Fruit fly (Drosophila melanogaster) whole organism, pupa: ENCODE measurements around the gene mRpS6.

Source experiments
- CG10348 ChIP-seq: fragments of 200-800 bp; sonication (Bioruptor generic); IDR thresholded peaks from 2 replicates; pipeline ENCODE4 v1.3.6; 2022; ENCODE audit warnings: missing biosample characterization, missing genetic modification characterization
- CG12605 ChIP-seq: fragments of 200-800 bp; sonication (Bioruptor generic); IDR thresholded peaks from 2 replicates; pipeline ENCODE4 v1.3.6; 2022; ENCODE audit warnings: missing biosample characterization, missing genetic modification characterization
- CG13204 ChIP-seq: fragments of 200-800 bp; sonication (Bioruptor generic); optimal IDR thresholded peaks from 2 replicates; lab custom pipeline; 2018; ENCODE audit warnings: missing biosample characterization, mild to moderate bottlenecking, missing genetic modification characterization, moderate library complexity
- CG14655 ChIP-seq: fragments of 200-800 bp; sonication (Bioruptor generic); optimal IDR thresholded peaks from 3 replicates; lab custom pipeline; 2017; ENCODE audit warnings: mild to moderate bottlenecking, missing biosample characterization, missing genetic modification reagents, missing genetic modification characterization
- CG15710 ChIP-seq: fragments of 200-800 bp; sonication (Bioruptor generic); optimal IDR thresholded peaks from 2 replicates; lab custom pipeline; 2018; ENCODE audit warnings: missing biosample characterization, mild to moderate bottlenecking, missing genetic modification characterization, moderate library complexity
- CG17806 ChIP-seq: fragments of 200-800 bp; sonication (Bioruptor generic); optimal IDR thresholded peaks from 2 replicates; lab custom pipeline; 2018; ENCODE audit warnings: missing biosample characterization, mild to moderate bottlenecking, missing genetic modification characterization, moderate library complexity
- CG32121 ChIP-seq: fragments of 200-800 bp; sonication (Bioruptor generic); IDR thresholded peaks from 2 replicates; pipeline ENCODE4 v1.3.6; 2022; ENCODE audit warnings: missing biosample characterization, missing genetic modification characterization
- CG34367 ChIP-seq: fragments of 200-800 bp; sonication (Bioruptor generic); optimal IDR thresholded peaks from 2 replicates; lab custom pipeline; 2018; ENCODE audit warnings: missing biosample characterization, mild to moderate bottlenecking, missing genetic modification characterization
- CG4496 ChIP-seq: fragments of 200-800 bp; sonication (Bioruptor generic); IDR thresholded peaks from 3 replicates; pipeline ENCODE4 v1.3.6; 2022; ENCODE audit warnings: missing biosample characterization, missing genetic modification characterization
- CG8159 ChIP-seq: fragments of 200-800 bp; sonication (Bioruptor generic); optimal IDR thresholded peaks from 3 replicates; lab custom pipeline; 2018; ENCODE audit warnings: missing biosample characterization, mild to moderate bottlenecking, missing genetic modification characterization, moderate library complexity
- CG8301 ChIP-seq: fragments of 200-800 bp; sonication (Bioruptor generic); optimal IDR thresholded peaks from 2 replicates; lab custom pipeline; 2018; ENCODE audit warnings: missing biosample characterization, mild to moderate bottlenecking, missing genetic modification characterization
- CG9948 ChIP-seq: fragments of 200-800 bp; sonication (Bioruptor generic); optimal IDR thresholded peaks from 2 replicates; lab custom pipeline; 2018; ENCODE audit warnings: missing biosample characterization, mild to moderate bottlenecking, missing genetic modification characterization, moderate library complexity
- D1 ChIP-seq: fragments of 200-800 bp; sonication (Bioruptor generic); optimal IDR thresholded peaks from 2 replicates; lab custom pipeline; 2018; ENCODE audit warnings: missing biosample characterization, mild to moderate bottlenecking, missing genetic modification characterization, moderate library complexity
- EcR ChIP-seq: fragments of 200-800 bp; sonication (Bioruptor generic); optimal IDR thresholded peaks from 3 replicates; lab custom pipeline; 2019; ENCODE audit warnings: missing biosample characterization, missing genetic modification characterization, mild to moderate bottlenecking, moderate library complexity, missing genetic modification reagents
- Ets98B ChIP-seq: fragments of 200-800 bp; sonication (Bioruptor generic); IDR thresholded peaks from 2 replicates; pipeline ENCODE4 v1.3.6; 2022; ENCODE audit warnings: missing biosample characterization, missing genetic modification characterization
- Pif1A ChIP-seq: fragments of 200-800 bp; sonication (Bioruptor generic); optimal IDR thresholded peaks from 3 replicates; lab custom pipeline; 2016; ENCODE audit warnings: missing biosample characterization, missing genetic modification characterization
- Pif1B ChIP-seq: fragments of 200-800 bp; sonication (Bioruptor generic); optimal IDR thresholded peaks from 3 replicates; lab custom pipeline; 2016; ENCODE audit warnings: missing biosample characterization, missing genetic modification characterization
- Snoo ChIP-seq: fragments of 200-800 bp; sonication (Bioruptor generic); optimal IDR thresholded peaks from 3 replicates; lab custom pipeline; 2017; ENCODE audit warnings: missing biosample characterization, mild to moderate bottlenecking, missing genetic modification characterization, inconsistent platforms
- fd96Ca ChIP-seq: fragments of 200-800 bp; sonication (Bioruptor generic); IDR thresholded peaks from 3 replicates; pipeline ENCODE4 v1.3.6; 2022; ENCODE audit warnings: missing biosample characterization, missing genetic modification characterization
- gl ChIP-seq: fragments of 200-800 bp; sonication (Bioruptor generic); optimal IDR thresholded peaks from 2 replicates; lab custom pipeline; 2018; ENCODE audit warnings: missing biosample characterization, mild to moderate bottlenecking, missing genetic modification characterization
- rn ChIP-seq: fragments of 200-800 bp; sonication (Bioruptor generic); IDR thresholded peaks from 2 replicates; pipeline ENCODE4 v1.3.6; 2022; ENCODE audit warnings: missing biosample characterization, missing genetic modification characterization

The mRpS6 gene

DNA sequence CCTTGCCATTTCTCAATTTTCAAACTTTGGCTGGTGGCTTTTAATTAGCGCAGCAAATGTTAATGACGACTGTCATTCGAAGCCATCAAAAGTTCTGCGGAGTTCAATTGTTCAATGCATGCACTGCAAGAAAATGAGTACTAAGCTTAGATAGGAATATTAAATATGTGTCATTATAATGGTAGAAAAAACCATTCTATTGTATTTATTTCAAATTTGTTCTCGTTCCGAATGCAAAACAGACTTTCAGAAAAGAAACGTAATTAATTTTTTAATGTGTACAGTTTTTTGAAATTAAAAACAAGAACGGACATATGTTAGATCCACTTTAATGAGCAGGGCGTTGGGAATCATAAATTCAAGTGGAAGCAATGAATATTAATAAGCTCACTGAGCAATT, 24.8 kb downstream of the mRpS6 start:
- no peak for TF ChIP-seq EcR (GFP tag; lab: Kevin White, UChicago)
- TF ChIP-seq CG12605 (GFP tag; lab: Robert Waterston, UW) = no peak
- TF ChIP-seq CG32121 (GFP tag; lab: Robert Waterston, UW) = no peak
- TF ChIP-seq gl (tag; lab: Kevin White, UChicago) = no peak
- no peak for TF ChIP-seq CG9948
- no peak for TF ChIP-seq Ets98B (GFP tag; lab: Robert Waterston, UW)
- no peak for TF ChIP-seq CG8159 (tag; lab: Kevin White, UChicago)
- TF ChIP-seq Pif1A (GFP tag; lab: Kevin White, UChicago) = no peak
- no peak for TF ChIP-seq CG34367 (tag; lab: Kevin White, UChicago)
- no peak for TF ChIP-seq CG17806
- no peak for TF ChIP-seq CG4496 (GFP tag; lab: Robert Waterston, UW)
- TF ChIP-seq CG10348 = no peak
- no peak for TF ChIP-seq CG15710 (tag; lab: Kevin White, UChicago)
- TF ChIP-seq fd96Ca (GFP tag; lab: Robert Waterston, UW) = no peak

- TF ChIP-seq D1 (tag; lab: Kevin White, UChicago) (no peak), Ets98B (GFP tag; lab: Robert Waterston, UW) (peak; percentile 82), CG13204 (GFP tag; lab: Kevin White, UChicago) (no peak), rn (GFP tag; lab: Robert Waterston, UW) (peak; percentile 43; the same call in 1 of the 2 replicates), CG32121 (GFP tag; lab: Robert Waterston, UW) (peak; percentile 88), CG4496 (GFP tag; lab: Robert Waterston, UW) (peak; percentile 89), Pif1B (peak; percentile 18), CG8301 (tag; lab: Kevin White, UChicago) (peak; percentile 58), Snoo (tag; lab: Kevin White, UChicago) (no peak), CG14655 (GFP tag; lab: Kevin White, UChicago) (peak; percentile 72), fd96Ca (GFP tag; lab: Robert Waterston, UW) (peak; percentile 86), gl (tag; lab: Kevin White, UChicago) (no peak), EcR (GFP tag; lab: Kevin White, UChicago) (no peak), CG34367 (tag; lab: Kevin White, UChicago) (no peak), CG8159 (tag; lab: Kevin White, UChicago) (peak; percentile 11), CG10348 (0 out of 2 replicates have a peak, but pooled peaks have one; percentile 23), Pif1A (GFP tag; lab: Kevin White, UChicago) (no peak), CG15710 (tag; lab: Kevin White, UChicago) (no peak), CG12605 (GFP tag; lab: Robert Waterston, UW) (no peak; the same call in 1 of the 2 replicates), CG9948 (no peak), CG17806 (no peak)
Measured at dm6 chr3L:4392851-4393250, 28.5 kb downstream of the mRpS6 start.

DNA sequence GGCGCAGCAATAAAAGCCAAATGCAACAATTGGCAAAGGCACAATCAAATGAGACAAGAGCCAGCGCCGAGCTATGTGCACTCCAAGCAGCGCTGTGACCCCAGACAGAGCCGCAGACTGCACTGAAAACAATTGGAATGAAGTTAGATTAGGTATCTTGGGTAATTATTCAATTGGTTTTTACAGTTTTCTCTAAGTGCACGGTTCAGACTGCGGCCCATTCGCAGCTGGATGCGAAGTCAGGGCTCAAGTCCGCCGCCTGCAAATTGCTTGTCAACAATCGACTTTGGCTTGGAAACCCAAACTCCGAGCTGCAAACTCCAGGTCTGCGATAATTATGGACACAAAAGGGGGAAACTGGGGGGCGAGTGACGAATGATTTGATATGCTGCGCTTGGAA, 29.3 kb downstream of the mRpS6 start:
- 0 out of 3 replicates have a peak, but pooled peaks have one; percentile 45 for TF ChIP-seq CG4496 (GFP tag; lab: Robert Waterston, UW)
- TF ChIP-seq Pif1B = no peak
- peak; percentile 4 for TF ChIP-seq CG8301 (tag; lab: Kevin White, UChicago)
- TF ChIP-seq CG14655 (GFP tag; lab: Kevin White, UChicago) = peak; percentile 35
- TF ChIP-seq Snoo (tag; lab: Kevin White, UChicago) = no peak
- TF ChIP-seq CG32121 (GFP tag; lab: Robert Waterston, UW) = no peak
- peak; percentile 66; the same call in 2 of the 3 replicates for TF ChIP-seq fd96Ca (GFP tag; lab: Robert Waterston, UW)
- no peak for TF ChIP-seq D1 (tag; lab: Kevin White, UChicago)
- TF ChIP-seq Pif1A (GFP tag; lab: Kevin White, UChicago) = no peak
- TF ChIP-seq rn (GFP tag; lab: Robert Waterston, UW) = no peak
- TF ChIP-seq Ets98B (GFP tag; lab: Robert Waterston, UW) = peak; percentile 50
- TF ChIP-seq gl (tag; lab: Kevin White, UChicago) = no peak

- TF ChIP-seq CG13204 (GFP tag; lab: Kevin White, UChicago) (no peak), CG8159 (tag; lab: Kevin White, UChicago) (peak; percentile 29), Pif1A (GFP tag; lab: Kevin White, UChicago) (peak; percentile 54), D1 (tag; lab: Kevin White, UChicago) (no peak), Ets98B (GFP tag; lab: Robert Waterston, UW) (no peak), CG34367 (tag; lab: Kevin White, UChicago) (no peak), CG10348 (no peak), CG17806 (no peak), Snoo (tag; lab: Kevin White, UChicago) (peak; percentile 5), CG32121 (GFP tag; lab: Robert Waterston, UW) (no peak), CG8301 (tag; lab: Kevin White, UChicago) (peak; percentile 36), EcR (GFP tag; lab: Kevin White, UChicago) (no peak), fd96Ca (GFP tag; lab: Robert Waterston, UW) (no peak), rn (GFP tag; lab: Robert Waterston, UW) (no peak), CG14655 (GFP tag; lab: Kevin White, UChicago) (peak; percentile 65), gl (tag; lab: Kevin White, UChicago) (no peak), Pif1B (no peak), CG15710 (tag; lab: Kevin White, UChicago) (peak; percentile 30), CG9948 (peak; percentile 30), CG4496 (GFP tag; lab: Robert Waterston, UW) (no peak), CG12605 (GFP tag; lab: Robert Waterston, UW) (no peak)
- TF ChIP-seq, all 21 proteins: peak for 7
Measured at dm6 chr3L:4395501-4396073, 31.2 kb downstream of the mRpS6 start.

- no peak for TF ChIP-seq Pif1A (GFP tag; lab: Kevin White, UChicago)
- TF ChIP-seq Pif1B = no peak
- TF ChIP-seq gl (tag; lab: Kevin White, UChicago) = no peak
Measured at dm6 chr3L:4396372-4396771, 32.0 kb downstream of the mRpS6 start.
